Worm (Caenorhabditis elegans): ENCODE data around the gene lyst-1.

Gene lyst-1

ce11 chrX:12123152-12123551 is 17.8 kb downstream of the lyst-1 start, which contains the start of gene T01H10.11 (continued):
- TF ChIP-seq jun-1 (tag; optimal IDR thresholded peaks at IDR 0.05): no peak
- no peak for TF ChIP-seq zag-1 (tag; optimal IDR thresholded peaks at IDR 0.05)

- TF ChIP-seq nhr-28 (tag; optimal IDR thresholded peaks at IDR 0.05) (no peak), jun-1 (tag; optimal IDR thresholded peaks at IDR 0.05) (no peak), sptf-1 (tag; optimal IDR thresholded peaks at IDR 0.05) (no peak), efl-1 (optimal IDR thresholded peaks at IDR 0.05) (no peak), efl-1 (GFP tag; optimal IDR thresholded peaks at IDR 0.05 in 1 of 2) (no peak), lin-14 (GFP tag; optimal IDR thresholded peaks at IDR 0.05) (no peak)
Observed at ce11 chrX:12121285-12121684, 19.7 kb downstream of the lyst-1 start, which contains the start of gene lgc-17. Gene lgc-17, plus strand, starts transcription at chrX:12121585.

- TF ChIP-seq efl-1 (optimal IDR thresholded peaks at IDR 0.05) (no peak), efl-1 (GFP tag; optimal IDR thresholded peaks at IDR 0.05 in 1 of 2) (peak in 1 of 2 experiments; percentile 37), tlp-1 (tag; optimal IDR thresholded peaks at IDR 0.05) (no peak)
Observed at ce11 chrX:12118340-12118739, 22.6 kb downstream of the lyst-1 start, which contains the start of gene lgc-16. Gene lgc-16, plus strand, starts transcription at chrX:12118640.

- no peak for TF ChIP-seq sup-37 (GFP tag; optimal IDR thresholded peaks at IDR 0.05)
- TF ChIP-seq elt-2 (tag; optimal IDR thresholded peaks at IDR 0.05): no peak
- no peak for TF ChIP-seq unc-62 (GFP tag; optimal IDR thresholded peaks at IDR 0.05)
- no peak for TF ChIP-seq mef-2 (tag; optimal IDR thresholded peaks at IDR 0.05)
- no peak for TF ChIP-seq lsy-2 (tag; optimal IDR thresholded peaks at IDR 0.05)
- TF ChIP-seq ceh-88 (GFP tag; IDR thresholded peaks at IDR 0.05): no peak
- TF ChIP-seq unc-30 (tag; optimal IDR thresholded peaks at IDR 0.05): no peak
- no peak for TF ChIP-seq lir-3 (tag; optimal IDR thresholded peaks at IDR 0.05; ENCODE audit: poor library complexity)
- TF ChIP-seq irx-1 (tag; optimal IDR thresholded peaks at IDR 0.05): no peak
Observed at ce11 chrX:12114024-12114423, 26.9 kb downstream of the lyst-1 start, which contains the start of gene lgc-15. Gene lgc-15, plus strand, starts transcription at chrX:12114324.

- TF ChIP-seq grh-1 (GFP tag; IDR thresholded peaks at IDR 0.05): no peak
- TF ChIP-seq dpl-1 (GFP tag; optimal IDR thresholded peaks at IDR 0.05): no peak
- TF ChIP-seq mdl-1 (tag; optimal IDR thresholded peaks at IDR 0.05): no peak
- no peak for TF ChIP-seq aly-2 (tag; optimal IDR thresholded peaks at IDR 0.05)
Observed at ce11 chrX:12111213-12111612, 29.7 kb downstream of the lyst-1 start, which contains the start of gene lgc-14. Gene lgc-14, plus strand, starts transcription at chrX:12111513.

ce11 chrX:12108517-12109216 is 32.3 kb downstream of the lyst-1 start, which contains the start of the genes W03G11.2 and lgc-13:
Gene W03G11.2, minus strand, starts transcription at chrX:12108617.
Gene lgc-13, plus strand, starts transcription at chrX:12109166.
- TF ChIP-seq unc-30 (tag; optimal IDR thresholded peaks at IDR 0.05) (no peak), swsn-7 (tag; optimal IDR thresholded peaks at IDR 0.05) (no peak), efl-1 (optimal IDR thresholded peaks at IDR 0.05) (no peak), efl-1 (GFP tag; optimal IDR thresholded peaks at IDR 0.05 in 1 of 2) (no peak), unc-130 (tag; optimal IDR thresholded peaks at IDR 0.05) (no peak), nhr-71 (tag; optimal IDR thresholded peaks at IDR 0.05) (no peak), mab-9 (GFP tag; IDR thresholded peaks at IDR 0.05) (no peak), nhr-237 (tag; optimal IDR thresholded peaks at IDR 0.05) (no peak)

- TF ChIP-seq nhr-84 (tag; optimal IDR thresholded peaks at IDR 0.05) (no peak), dpl-1 (GFP tag; optimal IDR thresholded peaks at IDR 0.05) (peak in 2 of 3 experiments; percentile 4 to 13), lin-35 (GFP tag; optimal IDR thresholded peaks at IDR 0.05) (peak in 1 of 2 experiments; percentile 42), efl-3 (GFP tag; optimal IDR thresholded peaks at IDR 0.05) (peak; percentile 34), ama-1 (optimal IDR thresholded peaks at IDR 0.05) (no peak), nhr-85 (tag) (peak; percentile 78), mef-2 (tag; optimal IDR thresholded peaks at IDR 0.05) (no peak), jun-1 (tag; optimal IDR thresholded peaks at IDR 0.05) (peak; percentile 75), C16A3.4 (tag; optimal IDR thresholded peaks at IDR 0.05) (peak; percentile 58), grh-1 (GFP tag; IDR thresholded peaks at IDR 0.05) (peak; percentile 37; the same call in 1 of the 2 replicates), hlh-17 (GFP tag; optimal IDR thresholded peaks at IDR 0.05; ENCODE audit: borderline replicate concordance) (no peak), blmp-1 (tag; optimal IDR thresholded peaks at IDR 0.05) (no peak), lir-3 (tag; optimal IDR thresholded peaks at IDR 0.05; ENCODE audit: poor library complexity) (peak; percentile 60), unc-62 (GFP tag; optimal IDR thresholded peaks at IDR 0.05) (no peak), zip-4 (GFP tag; optimal IDR thresholded peaks at IDR 0.05) (peak; percentile 35), ztf-11 (tag; optimal IDR thresholded peaks at IDR 0.05) (peak in 1 of 2 experiments; percentile 79), irx-1 (tag; optimal IDR thresholded peaks at IDR 0.05) (peak; percentile 74), hlh-4 (tag; optimal IDR thresholded peaks at IDR 0.05) (no peak), tbx-2 (tag; optimal IDR thresholded peaks at IDR 0.05) (peak; percentile 79), mep-1 (tag; optimal IDR thresholded peaks at IDR 0.05) (peak; percentile 65)
Observed at ce11 chrX:12106004-12106403, 34.9 kb downstream of the lyst-1 start.
